Worm (Caenorhabditis elegans) whole organism, midembryonic: ENCODE data around the gene clec-129.

Experiments
- T22C8.4 ChIP-seq: fragments of 200-800 bp; sonication (Bioruptor generic); IDR thresholded peaks from 2 replicates; pipeline ENCODE4 v1.3.6; 2022; ENCODE audit warnings: missing genetic modification characterization, missing compliant biosample characterization
- cog-1 ChIP-seq: sonication (generic microtip); optimal IDR thresholded peaks from 2 replicates; lab custom pipeline; 2016; ENCODE audit warnings: missing genetic modification characterization, missing compliant biosample characterization
- flt-1 ChIP-seq: fragments of 200-800 bp; sonication (Bioruptor generic); IDR thresholded peaks from 2 replicates; pipeline ENCODE4 v1.3.6; 2022; ENCODE audit warnings: missing genetic modification characterization, missing compliant biosample characterization
- klf-2 ChIP-seq: fragments of 200-800 bp; sonication (Bioruptor generic); conservative IDR thresholded peaks from 2 replicates; pipeline ENCODE4 v1.3.6; 2022; ENCODE audit warnings: missing genetic modification reagents, missing genetic modification characterization, missing compliant biosample characterization
- med-1 ChIP-seq: sonication (generic microtip); optimal IDR thresholded peaks from 2 replicates; lab custom pipeline; 2017; ENCODE audit warnings: missing genetic modification characterization, mild to moderate bottlenecking, missing compliant biosample characterization, antibody characterized with exemption, missing genetic modification reagents; ENCODE audit not compliant: insufficient read depth
- ref-1 ChIP-seq: fragments of 200-800 bp; sonication (Bioruptor generic); conservative IDR thresholded peaks from 2 replicates; pipeline ENCODE4 v1.3.6; 2022; ENCODE audit warnings: missing genetic modification reagents, missing genetic modification characterization, missing compliant biosample characterization
- tab-1 ChIP-seq: fragments of 200-800 bp; sonication (Bioruptor generic); IDR thresholded peaks from 2 replicates; pipeline ENCODE4 v1.3.6; 2022; ENCODE audit warnings: missing genetic modification characterization, missing compliant biosample characterization
- ztf-23 ChIP-seq: fragments of 200-800 bp; sonication (Bioruptor generic); IDR thresholded peaks from 2 replicates; pipeline ENCODE4 v1.3.6; 2022; ENCODE audit warnings: missing genetic modification reagents, missing genetic modification characterization, missing compliant biosample characterization
- ztf-29 ChIP-seq: fragments of 200-800 bp; sonication (Bioruptor generic); IDR thresholded peaks from 2 replicates; pipeline ENCODE4 v1.3.6; 2022; ENCODE audit warnings: missing genetic modification reagents, missing genetic modification characterization, missing compliant biosample characterization

clec-129 gene

DNA sequence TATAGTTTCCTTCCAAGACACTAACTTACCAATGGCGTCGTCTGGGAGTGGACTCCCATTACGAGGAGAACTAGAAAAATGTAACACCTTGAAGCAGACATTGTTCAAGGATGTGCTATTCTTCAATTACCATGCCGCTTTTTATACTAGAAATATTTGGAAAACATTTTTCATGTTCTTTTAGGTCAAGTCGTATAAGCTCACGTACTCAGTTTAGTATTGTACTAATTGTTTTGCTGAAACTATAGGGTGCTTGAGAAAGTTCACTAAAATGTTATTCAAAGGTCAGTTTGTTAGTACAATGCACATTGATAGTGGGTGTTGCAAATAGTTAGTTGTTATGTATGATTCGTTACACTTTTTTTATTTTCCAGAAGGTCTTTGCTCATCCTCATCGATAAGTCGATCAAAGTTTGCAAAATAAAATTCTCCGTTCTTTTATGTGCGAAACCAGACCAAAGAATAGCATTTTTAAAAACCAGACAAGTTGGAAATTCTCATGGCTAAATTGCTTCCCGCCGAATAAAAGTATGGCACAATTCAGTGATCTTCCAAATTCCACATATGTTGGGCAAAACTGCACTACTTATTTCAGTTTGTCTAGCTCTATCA, at the start of gene clec-129, which contains the start of gene clec-128:
TSS of gene clec-129 (plus strand) at position 562 of the 612 bp plus-strand sequence.
TSS of gene clec-128 (minus strand) at position 101 of the 612 bp plus-strand sequence.
- TF ChIP-seq klf-2 (GFP tag; lab: Robert Waterston, UW) (no peak), med-1 (GFP tag; lab: Kevin White, UChicago) (no peak), tab-1 (GFP tag; lab: Robert Waterston, UW) (no peak), T22C8.4 (GFP tag; lab: Robert Waterston, UW) (no peak), flt-1 (no peak), cog-1 (no peak), ref-1 (GFP tag; lab: Robert Waterston, UW) (no peak), ztf-23 (GFP tag; lab: Robert Waterston, UW) (no peak), ztf-29 (GFP tag; lab: Robert Waterston, UW) (no peak)

DNA sequence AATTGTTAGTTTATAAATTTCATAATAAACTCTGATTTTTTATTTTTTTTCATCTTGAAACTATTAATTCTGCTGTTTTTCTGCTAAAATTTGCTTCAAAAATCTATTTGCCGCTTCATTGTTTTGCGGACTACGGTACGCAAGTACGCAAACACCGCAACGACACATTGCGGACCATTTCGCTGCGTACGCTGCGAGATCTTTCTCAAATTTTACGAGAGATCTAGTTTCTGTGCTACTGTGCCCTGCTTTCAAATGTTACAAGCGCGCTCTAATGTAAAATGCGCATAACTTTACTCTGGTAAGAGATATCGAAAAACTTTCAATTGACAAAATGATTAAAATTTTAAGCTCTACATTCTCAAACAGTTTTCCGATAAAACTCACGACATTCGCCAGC, 47.7 kb upstream of the clec-129 start:
- peak; percentile 74 for TF ChIP-seq flt-1

DNA sequence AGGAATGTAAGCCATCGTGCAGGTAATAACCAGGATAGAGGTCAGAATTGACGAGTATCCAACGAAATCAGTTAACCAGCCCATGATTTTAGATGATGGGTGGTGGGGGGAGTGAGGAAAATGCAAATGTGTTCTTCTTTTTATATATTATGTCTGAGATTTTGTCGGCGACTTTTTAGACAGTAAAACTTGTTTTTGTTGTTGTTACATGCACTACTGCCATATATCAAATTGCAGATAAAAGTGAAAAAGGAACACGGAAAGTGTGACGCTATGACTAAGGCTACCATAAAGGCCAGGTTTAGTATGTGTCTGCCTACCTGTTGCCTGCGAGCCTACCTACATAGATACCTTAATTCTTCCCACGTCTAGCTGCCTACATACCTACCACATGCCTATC, 47.2 kb upstream of the clec-129 start, which contains the start of gene col-72:
TSS of gene col-72 (minus strand) at position 101 of the 400 bp plus-strand sequence.
- TF ChIP-seq med-1 (GFP tag; lab: Kevin White, UChicago) = no peak
- TF ChIP-seq cog-1 = no peak
- TF ChIP-seq ztf-23 (GFP tag; lab: Robert Waterston, UW) = no peak
- no peak for TF ChIP-seq ref-1 (GFP tag; lab: Robert Waterston, UW)
- no peak for TF ChIP-seq klf-2 (GFP tag; lab: Robert Waterston, UW)
- TF ChIP-seq tab-1 (GFP tag; lab: Robert Waterston, UW) = no peak
- TF ChIP-seq flt-1 = no peak
- TF ChIP-seq ztf-29 (GFP tag; lab: Robert Waterston, UW) = no peak
- no peak for TF ChIP-seq T22C8.4 (GFP tag; lab: Robert Waterston, UW)

DNA sequence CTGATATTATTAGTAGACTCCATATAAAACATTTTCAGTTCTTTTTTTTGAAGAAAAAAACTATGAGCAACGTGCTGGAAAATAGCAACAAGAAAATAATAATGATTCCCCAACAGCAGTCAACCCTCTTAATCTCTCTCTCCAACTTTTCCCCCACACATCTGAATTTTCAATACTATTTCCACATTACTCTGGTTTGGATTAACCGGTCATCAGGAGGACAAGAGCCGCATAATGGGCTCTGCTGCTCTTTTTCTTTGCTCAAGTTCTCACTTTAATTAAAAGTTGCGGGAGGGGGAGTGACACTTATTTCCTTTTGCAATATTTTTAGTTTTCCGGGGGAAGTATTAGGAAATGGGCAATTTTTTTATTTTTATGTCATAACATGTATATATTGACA, 43.8 kb upstream of the clec-129 start:
- TF ChIP-seq ztf-23 (GFP tag; lab: Robert Waterston, UW) (no peak), ztf-29 (GFP tag; lab: Robert Waterston, UW) (no peak), cog-1 (no peak), med-1 (GFP tag; lab: Kevin White, UChicago) (no peak)

- TF ChIP-seq med-1 (GFP tag; lab: Kevin White, UChicago) (no peak), T22C8.4 (GFP tag; lab: Robert Waterston, UW) (no peak), ztf-23 (GFP tag; lab: Robert Waterston, UW) (no peak), flt-1 (no peak), ref-1 (GFP tag; lab: Robert Waterston, UW) (no peak), tab-1 (GFP tag; lab: Robert Waterston, UW) (no peak), ztf-29 (GFP tag; lab: Robert Waterston, UW) (no peak), klf-2 (GFP tag; lab: Robert Waterston, UW) (no peak), cog-1 (no peak)
Measured at ce11 chrII:3528256-3528655, 43.0 kb upstream of the clec-129 start, which contains the start of gene ncs-6. Gene ncs-6 (minus strand): TSS chrII:3528516.

DNA sequence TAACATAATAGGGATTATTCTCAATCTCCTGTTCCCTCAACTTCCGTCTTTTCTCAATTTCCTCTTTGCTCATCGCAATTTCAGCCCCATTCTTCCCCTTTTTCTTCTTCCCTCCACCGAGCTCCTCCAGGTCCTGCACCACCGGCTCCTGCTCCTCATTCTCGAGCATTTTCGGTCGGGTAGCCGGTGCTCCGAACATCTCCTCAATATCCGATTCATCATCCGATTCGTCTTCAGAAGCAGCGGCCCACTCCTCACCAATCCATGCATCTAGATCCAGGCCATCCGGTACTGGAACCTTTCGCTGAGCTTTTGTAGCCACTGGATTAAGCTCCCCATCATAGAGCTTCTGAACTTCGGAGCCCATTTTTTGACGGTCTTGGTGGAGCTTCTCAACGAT, 31.1 kb upstream of the clec-129 start:
- TF ChIP-seq med-1 (GFP tag; lab: Kevin White, UChicago) = no peak
- TF ChIP-seq flt-1 = no peak
- TF ChIP-seq tab-1 (GFP tag; lab: Robert Waterston, UW) = no peak
- TF ChIP-seq ref-1 (GFP tag; lab: Robert Waterston, UW) = no peak
- no peak for TF ChIP-seq ztf-29 (GFP tag; lab: Robert Waterston, UW)
- TF ChIP-seq T22C8.4 (GFP tag; lab: Robert Waterston, UW) = no peak
- TF ChIP-seq cog-1 = no peak
- TF ChIP-seq ztf-23 (GFP tag; lab: Robert Waterston, UW) = no peak
- no peak for TF ChIP-seq klf-2 (GFP tag; lab: Robert Waterston, UW)

DNA sequence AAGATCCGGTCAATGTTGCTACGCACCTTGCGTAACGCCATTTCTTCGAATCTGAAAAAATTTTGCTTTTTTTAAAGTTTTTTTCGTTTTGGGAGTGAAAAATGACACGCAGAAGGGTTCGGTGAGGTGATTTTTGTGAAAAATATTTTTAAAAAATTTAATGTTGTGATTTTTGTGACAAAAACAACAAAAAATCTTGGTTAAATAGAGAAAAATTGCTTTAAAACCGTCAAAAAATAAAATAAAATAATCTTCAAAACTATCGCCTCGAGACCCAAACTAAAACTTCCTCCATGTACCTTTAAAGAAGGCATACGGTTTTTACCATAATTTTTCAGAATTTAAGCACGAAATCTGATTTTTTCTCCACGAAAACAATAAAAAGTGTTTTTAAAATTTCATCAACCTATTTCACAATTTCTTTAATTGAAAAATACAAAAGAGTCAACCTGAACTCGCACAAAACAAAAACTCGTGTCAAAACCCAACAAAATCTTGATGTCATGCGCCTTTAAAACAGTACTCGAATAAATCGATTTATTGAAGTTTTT, 24.8 kb upstream of the clec-129 start, which contains the start of gene apd-3:
TSS of gene apd-3 (minus strand) at position 51 of the 551 bp plus-strand sequence.
- TF ChIP-seq tab-1 (GFP tag; lab: Robert Waterston, UW) (no peak), ztf-23 (GFP tag; lab: Robert Waterston, UW) (no peak), flt-1 (no peak), klf-2 (GFP tag; lab: Robert Waterston, UW) (no peak), cog-1 (no peak), ztf-29 (GFP tag; lab: Robert Waterston, UW) (no peak), T22C8.4 (GFP tag; lab: Robert Waterston, UW) (no peak), ref-1 (GFP tag; lab: Robert Waterston, UW) (no peak), med-1 (GFP tag; lab: Kevin White, UChicago) (no peak)

ce11 chrII:3547282-3547681, 24.0 kb upstream of the clec-129 start:
- no peak for TF ChIP-seq cog-1
- no peak for TF ChIP-seq flt-1
- TF ChIP-seq ztf-29 (GFP tag; lab: Robert Waterston, UW) = no peak; the same call in 1 of the 2 replicates
- TF ChIP-seq ref-1 (GFP tag; lab: Robert Waterston, UW) = no peak
- no peak for TF ChIP-seq T22C8.4 (GFP tag; lab: Robert Waterston, UW)
- no peak for TF ChIP-seq med-1 (GFP tag; lab: Kevin White, UChicago)
- no peak for TF ChIP-seq klf-2 (GFP tag; lab: Robert Waterston, UW)

DNA sequence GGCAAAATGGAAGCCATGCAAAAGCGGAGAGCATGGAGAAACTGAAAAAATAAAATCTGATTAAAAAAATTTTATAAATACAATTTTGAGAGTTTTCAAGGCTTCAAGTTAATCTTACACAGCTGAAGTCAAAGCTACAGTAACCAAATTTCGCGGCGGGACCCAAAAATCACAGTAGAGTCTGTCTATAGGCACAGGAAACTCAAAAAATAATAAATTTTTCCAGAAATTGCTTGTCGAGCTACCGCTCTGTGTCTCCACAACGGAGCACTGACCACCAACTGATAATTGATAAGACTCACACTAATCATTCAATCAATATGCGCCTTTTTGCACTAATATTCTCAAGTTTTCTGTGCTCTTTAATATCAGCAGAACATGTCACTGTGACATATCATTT, 20.9 kb upstream of the clec-129 start, which contains the start of gene W10G11.19:
TSS of gene W10G11.19 (plus strand) at position 301 of the 400 bp plus-strand sequence.
- TF ChIP-seq ref-1 (GFP tag; lab: Robert Waterston, UW) = no peak
- no peak for TF ChIP-seq ztf-29 (GFP tag; lab: Robert Waterston, UW)
- TF ChIP-seq cog-1 = no peak
